Worm (Caenorhabditis elegans) whole organism, L3 larva: ENCODE measurements around the gene lbp-8.

ENCODE experiments used
- R02D3.7 ChIP-seq: fragments of 150-350 bp; optimal IDR thresholded peaks from 2 replicates; lab custom pipeline; 2014; ENCODE audit warnings: missing biosample characterization, missing genetic modification characterization
- ama-1 ChIP-seq: fragments of 150-350 bp; optimal IDR thresholded peaks from 2 replicates; lab custom pipeline; 2018
- ceh-16 ChIP-seq: sonication (generic microtip); optimal IDR thresholded peaks from 2 replicates; lab custom pipeline; 2017; ENCODE audit warnings: missing biosample characterization, missing genetic modification characterization
- egl-5 ChIP-seq: fragments of 150-350 bp; optimal IDR thresholded peaks from 2 replicates; lab custom pipeline; 2017; ENCODE audit warnings: missing biosample characterization, missing genetic modification reagents, missing genetic modification characterization, inconsistent platforms
- elt-3 ChIP-seq, 3 experiments: fragments of 150-350 bp in 1 of 3; sonication (generic microtip) in 2 of 3; optimal IDR thresholded peaks; 2 replicates in 2 of 3; 4 replicates in 1 of 3; lab custom pipeline; 2014 to 2017; ENCODE audit warnings: missing biosample characterization in 3 of 3, missing genetic modification characterization in 3 of 3
- lin-15B ChIP-seq: fragments of 150-350 bp; optimal IDR thresholded peaks from 2 replicates; lab custom pipeline; 2014; ENCODE audit warnings: missing biosample characterization, missing genetic modification characterization
- lin-39 ChIP-seq: fragments of 150-350 bp; optimal IDR thresholded peaks from 2 replicates; lab custom pipeline; 2018; ENCODE audit warnings: missing biosample characterization, missing genetic modification reagents, missing genetic modification characterization
- lsy-12 ChIP-seq: sonication (generic microtip); optimal IDR thresholded peaks from 2 replicates; lab custom pipeline; 2016; ENCODE audit warnings: mild to moderate bottlenecking, missing genetic modification characterization, missing compliant biosample characterization
- mdl-1 ChIP-seq: fragments of 150-350 bp; optimal IDR thresholded peaks from 2 replicates; lab custom pipeline; 2014; ENCODE audit warnings: missing biosample characterization, missing genetic modification characterization
- nhr-11 ChIP-seq: fragments of 150-350 bp; optimal IDR thresholded peaks from 2 replicates; lab custom pipeline; 2014; ENCODE audit warnings: missing biosample characterization, missing genetic modification characterization
- snpc-4 ChIP-seq: fragments of 150-350 bp; optimal IDR thresholded peaks from 2 replicates; lab custom pipeline; 2014; ENCODE audit warnings: missing biosample characterization, missing genetic modification characterization
- unc-62 ChIP-seq: fragments of 150-350 bp; sonication (generic microtip); optimal IDR thresholded peaks from 4 replicates; lab custom pipeline; 2014; ENCODE audit warnings: missing biosample characterization, missing genetic modification reagents, missing genetic modification characterization
- zag-1 ChIP-seq: fragments of 150-350 bp; optimal IDR thresholded peaks from 2 replicates; lab custom pipeline; 2014; ENCODE audit warnings: missing biosample characterization, missing genetic modification characterization
- ztf-11 ChIP-seq: fragments of 150-350 bp; optimal IDR thresholded peaks from 2 replicates; lab custom pipeline; 2014; ENCODE audit warnings: missing biosample characterization, missing genetic modification characterization

- TF ChIP-seq lin-39 (no peak), mdl-1 (tag; lab: Kevin White, UChicago) (no peak), egl-5 (tag; lab: Kevin White, UChicago) (no peak), R02D3.7 (tag; lab: Kevin White, UChicago) (no peak), ztf-11 (tag; lab: Kevin White, UChicago) (no peak), elt-3 (tag; optimal IDR thresholded peaks at IDR 0.05; lab: Kevin White, UChicago) (no peak), ceh-16 (tag; lab: Kevin White, UChicago) (no peak), lsy-12 (tag; lab: Kevin White, UChicago) (no peak), ama-1 (lab: Kevin White, UChicago) (no peak), nhr-11 (tag; lab: Kevin White, UChicago) (no peak), lin-15B (no peak), unc-62 (GFP tag; lab: Kevin White, UChicago) (no peak), snpc-4 (tag; lab: Kevin White, UChicago) (no peak), zag-1 (tag; lab: Kevin White, UChicago) (no peak)
Observed at ce11 chrV:13918341-13918740, 27.8 kb downstream of the lbp-8 start, which contains the start of gene str-250.
